Worm (Caenorhabditis elegans) whole organism, L4 larva: Measurements from ENCODE around the gene F41G3.20.

Experiments used
- D1046.2 ChIP-seq: fragments of 200-800 bp; sonication (Bioruptor generic); IDR thresholded peaks from 2 replicates; pipeline ENCODE4 v1.3.6; 2022; ENCODE audit warnings: missing genetic modification characterization, missing compliant biosample characterization
- F26F4.8 ChIP-seq: fragments of 200-800 bp; sonication (Bioruptor generic); conservative IDR thresholded peaks from 2 replicates; pipeline ENCODE4 v1.3.6; 2022; ENCODE audit warnings: missing genetic modification characterization, missing compliant biosample characterization
- F44E2.7 ChIP-seq: fragments of 200-800 bp; sonication (Bioruptor generic); IDR thresholded peaks from 2 replicates; pipeline ENCODE4 v2.1.2; 2022; ENCODE audit warnings: missing genetic modification characterization, missing compliant biosample characterization
- Y105C5A.15 ChIP-seq: fragments of 200-800 bp; sonication (Bioruptor generic); IDR thresholded peaks from 2 replicates; pipeline ENCODE4 v1.3.6; 2022; ENCODE audit warnings: missing genetic modification characterization, missing compliant biosample characterization
- Y5F2A.4 ChIP-seq: fragments of 200-800 bp; sonication (Bioruptor generic); optimal IDR thresholded peaks from 2 replicates; lab custom pipeline; 2018; ENCODE audit warnings: mild to moderate bottlenecking, missing genetic modification characterization, missing compliant biosample characterization
- Y75B8A.6 ChIP-seq: fragments of 200-800 bp; sonication (Bioruptor generic); IDR thresholded peaks from 2 replicates; pipeline ENCODE4 v1.3.6; 2022; ENCODE audit warnings: missing genetic modification reagents, missing genetic modification characterization, missing compliant biosample characterization
- arid-1 ChIP-seq: fragments of 200-800 bp; sonication (Bioruptor generic); conservative IDR thresholded peaks from 2 replicates; pipeline ENCODE4 v1.3.6; 2022; ENCODE audit warnings: missing genetic modification reagents, missing genetic modification characterization, missing compliant biosample characterization
- attf-4 ChIP-seq: sonication (generic microtip); optimal IDR thresholded peaks from 3 replicates; lab custom pipeline; 2017; ENCODE audit warnings: missing biosample characterization, missing genetic modification characterization
- ceh-20 ChIP-seq: fragments of 200-800 bp; sonication (Bioruptor generic); IDR thresholded peaks from 2 replicates; pipeline ENCODE4 v1.3.6; 2022; ENCODE audit warnings: missing genetic modification reagents, missing genetic modification characterization, missing compliant biosample characterization
- ceh-32 ChIP-seq: sonication (generic microtip); optimal IDR thresholded peaks from 2 replicates; lab custom pipeline; 2016; ENCODE audit warnings: mild to moderate bottlenecking, missing genetic modification characterization, missing compliant biosample characterization; ENCODE audit not compliant: poor library complexity
- ceh-44 ChIP-seq: fragments of 200-800 bp; sonication (Bioruptor generic); IDR thresholded peaks from 2 replicates; pipeline ENCODE4 v1.3.6; 2022; ENCODE audit warnings: missing genetic modification reagents, missing genetic modification characterization, missing compliant biosample characterization
- ces-1 ChIP-seq: fragments of 150-350 bp; sonication (generic microtip); optimal IDR thresholded peaks from 4 replicates; lab custom pipeline; 2014; ENCODE audit warnings: missing biosample characterization, missing genetic modification reagents, missing genetic modification characterization
- dmd-6 ChIP-seq: fragments of 200-800 bp; sonication (Bioruptor generic); IDR thresholded peaks from 2 replicates; pipeline ENCODE4 v1.3.6; 2022; ENCODE audit warnings: missing genetic modification reagents, missing genetic modification characterization, missing compliant biosample characterization
- dmd-8 ChIP-seq: fragments of 200-800 bp; sonication (Bioruptor generic); IDR thresholded peaks from 2 replicates; pipeline ENCODE4 v1.3.6; 2022; ENCODE audit warnings: missing genetic modification characterization, missing compliant biosample characterization
- dmd-9 ChIP-seq: fragments of 200-800 bp; sonication (Bioruptor generic); IDR thresholded peaks from 2 replicates; pipeline ENCODE4 v1.3.6; 2022; ENCODE audit warnings: missing genetic modification reagents, missing genetic modification characterization, missing compliant biosample characterization
- duxl-1 ChIP-seq: sonication (generic microtip); optimal IDR thresholded peaks from 2 replicates; lab custom pipeline; 2016; ENCODE audit warnings: mild to moderate bottlenecking, missing genetic modification characterization, moderate library complexity, missing compliant biosample characterization; ENCODE audit not compliant: poor library complexity
- egl-27 ChIP-seq: sonication (generic microtip); optimal IDR thresholded peaks from 3 replicates; lab custom pipeline; 2017; ENCODE audit warnings: missing biosample characterization, missing genetic modification reagents, missing genetic modification characterization
- gei-8 ChIP-seq: fragments of 200-800 bp; sonication (Bioruptor generic); optimal IDR thresholded peaks from 2 replicates; lab custom pipeline; 2018; ENCODE audit warnings: mild to moderate bottlenecking, missing genetic modification characterization, missing compliant biosample characterization
- hif-1 ChIP-seq, 2 experiments: sonication (generic microtip); optimal IDR thresholded peaks; 2 replicates each; lab custom pipeline; 2016 to 2017; ENCODE audit warnings: missing compliant biosample characterization in 2 of 2, missing genetic modification characterization in 2 of 2, missing genetic modification reagents in 2 of 2, missing genotype in 2 of 2, mild to moderate bottlenecking in 1 of 2
- hmg-1.1 ChIP-seq: fragments of 200-800 bp; sonication (Bioruptor generic); IDR thresholded peaks from 2 replicates; pipeline ENCODE4 v1.3.6; 2022; ENCODE audit warnings: missing genetic modification reagents, missing genetic modification characterization, missing compliant biosample characterization
- jun-1 ChIP-seq: fragments of 150-350 bp; optimal IDR thresholded peaks from 2 replicates; lab custom pipeline; 2014; ENCODE audit warnings: missing biosample characterization, missing genetic modification reagents, missing genetic modification characterization
- lin-38 ChIP-seq: fragments of 200-800 bp; sonication (Bioruptor generic); IDR thresholded peaks from 2 replicates; pipeline ENCODE4 v1.3.6; 2022; ENCODE audit warnings: missing genetic modification reagents, missing genetic modification characterization, missing compliant biosample characterization
- lir-3 ChIP-seq: sonication (generic microtip); optimal IDR thresholded peaks from 2 replicates; lab custom pipeline; 2016; ENCODE audit warnings: mild to moderate bottlenecking, missing genetic modification characterization, missing compliant biosample characterization
- lsy-2 ChIP-seq, 2 experiments: fragments of 150-350 bp in 1 of 2; sonication (generic microtip) in 1 of 2; optimal IDR thresholded peaks; 2 replicates each; lab custom pipeline; 2014 to 2017; ENCODE audit warnings: missing biosample characterization in 2 of 2, missing genetic modification characterization in 2 of 2
- madf-5 ChIP-seq, 2 experiments: fragments of 200-800 bp; sonication (Bioruptor generic); IDR thresholded peaks; 2 replicates each; pipeline ENCODE4 v1.3.6; 2022; ENCODE audit warnings: missing compliant biosample characterization in 2 of 2, missing genetic modification characterization in 2 of 2
- madf-9 ChIP-seq: fragments of 200-800 bp; sonication (Bioruptor generic); conservative IDR thresholded peaks from 2 replicates; pipeline ENCODE4 v1.3.6; 2022; ENCODE audit warnings: missing genetic modification reagents, missing genetic modification characterization, missing compliant biosample characterization
- mdl-1 ChIP-seq, 2 experiments: fragments of 150-350 bp in 1 of 2; sonication (generic microtip) in 1 of 2; optimal IDR thresholded peaks; 2 replicates each; lab custom pipeline; 2014 to 2017; ENCODE audit warnings: missing biosample characterization in 2 of 2, missing genetic modification characterization in 2 of 2
- nhr-102 ChIP-seq: sonication (generic microtip); optimal IDR thresholded peaks from 2 replicates; lab custom pipeline; 2016; ENCODE audit warnings: mild to moderate bottlenecking, missing genetic modification characterization, moderate library complexity, missing compliant biosample characterization
- nhr-111 ChIP-seq: fragments of 200-800 bp; sonication (Bioruptor generic); optimal IDR thresholded peaks from 2 replicates; lab custom pipeline; 2018; ENCODE audit warnings: mild to moderate bottlenecking, missing genetic modification characterization, missing compliant biosample characterization
- nhr-41 ChIP-seq: fragments of 200-800 bp; sonication (Bioruptor generic); IDR thresholded peaks from 2 replicates; pipeline ENCODE4 v1.3.6; 2022; ENCODE audit warnings: missing genetic modification reagents, missing genetic modification characterization, missing compliant biosample characterization
- pqm-1 ChIP-seq: sonication (generic microtip); optimal IDR thresholded peaks from 2 replicates; lab custom pipeline; 2017; ENCODE audit warnings: missing biosample characterization, missing genetic modification characterization
- sdz-12 ChIP-seq: fragments of 200-800 bp; sonication (Bioruptor generic); optimal IDR thresholded peaks from 2 replicates; lab custom pipeline; 2018; ENCODE audit warnings: mild to moderate bottlenecking, missing genetic modification characterization, missing compliant biosample characterization
- spr-1 ChIP-seq: sonication (generic microtip); optimal IDR thresholded peaks from 2 replicates; lab custom pipeline; 2016; ENCODE audit warnings: mild to moderate bottlenecking, missing genetic modification characterization, missing compliant biosample characterization
- unc-39 ChIP-seq: sonication (generic microtip); optimal IDR thresholded peaks from 2 replicates; lab custom pipeline; 2017; ENCODE audit warnings: missing biosample characterization, missing genetic modification characterization
- vab-7 ChIP-seq: fragments of 200-800 bp; sonication (Bioruptor generic); IDR thresholded peaks from 2 replicates; pipeline ENCODE4 v1.3.6; 2022; ENCODE audit warnings: missing genetic modification reagents, missing genetic modification characterization, missing compliant biosample characterization
- ztf-11 ChIP-seq: fragments of 150-350 bp; optimal IDR thresholded peaks from 2 replicates; lab custom pipeline; 2014; ENCODE audit warnings: missing biosample characterization, missing genetic modification characterization

F41G3.20 gene

ce11 chrII:6745783-6746182, 5.0 kb downstream of the F41G3.20 start, which contains the start of gene ins-14:
ins-14 (minus strand) TSS chrII:6745814.
- TF ChIP-seq F44E2.7 (GFP tag; lab: Robert Waterston, UW), result no peak
- TF ChIP-seq ztf-11 (tag; lab: Kevin White, UChicago), result no peak
- no peak for TF ChIP-seq egl-27 (tag; lab: Kevin White, UChicago)
- no peak for TF ChIP-seq Y75B8A.6
- TF ChIP-seq duxl-1 (tag; lab: Kevin White, UChicago), result no peak
- no peak for TF ChIP-seq madf-9 (GFP tag; lab: Robert Waterston, UW)
- no peak for TF ChIP-seq nhr-111 (GFP tag; lab: Kevin White, UChicago)
- TF ChIP-seq mdl-1 (tag; optimal IDR thresholded peaks at IDR 0.05; lab: Kevin White, UChicago), result no peak
- TF ChIP-seq ceh-20 (GFP tag; lab: Robert Waterston, UW), result no peak
- no peak for TF ChIP-seq dmd-8 (GFP tag; lab: Robert Waterston, UW)
- no peak for TF ChIP-seq sdz-12
- TF ChIP-seq D1046.2 (GFP tag; lab: Robert Waterston, UW), result no peak
- TF ChIP-seq F26F4.8 (GFP tag; lab: Robert Waterston, UW), result no peak
- no peak for TF ChIP-seq unc-39 (tag; lab: Kevin White, UChicago)
- no peak for TF ChIP-seq ceh-44 (GFP tag; lab: Robert Waterston, UW)
- TF ChIP-seq dmd-6 (GFP tag; lab: Robert Waterston, UW), result no peak
- no peak for TF ChIP-seq lsy-2 (tag; optimal IDR thresholded peaks at IDR 0.05; lab: Kevin White, UChicago)
- no peak for TF ChIP-seq madf-5 (GFP tag; IDR thresholded peaks at IDR 0.05; lab: Robert Waterston, UW)
- no peak for TF ChIP-seq spr-1 (tag; lab: Kevin White, UChicago)
- TF ChIP-seq ceh-32, result no peak

- TF ChIP-seq spr-1 (tag; lab: Kevin White, UChicago) (no peak), dmd-9 (no peak), sdz-12 (no peak), F44E2.7 (GFP tag; lab: Robert Waterston, UW) (no peak), dmd-6 (GFP tag; lab: Robert Waterston, UW) (no peak), Y105C5A.15 (GFP tag; lab: Robert Waterston, UW) (no peak), nhr-111 (GFP tag; lab: Kevin White, UChicago) (no peak), madf-5 (GFP tag; IDR thresholded peaks at IDR 0.05; lab: Robert Waterston, UW) (no peak), nhr-41 (no peak), jun-1 (no peak), Y5F2A.4 (no peak), lin-38 (GFP tag; lab: Robert Waterston, UW) (no peak), hmg-1.1 (GFP tag; lab: Robert Waterston, UW) (no peak), F26F4.8 (GFP tag; lab: Robert Waterston, UW) (no peak), hif-1 (tag; optimal IDR thresholded peaks at IDR 0.05; lab: Kevin White, UChicago) (no peak), arid-1 (no peak), nhr-102 (tag; lab: Kevin White, UChicago) (no peak)
Measured at ce11 chrII:6744648-6745047, 6.2 kb downstream of the F41G3.20 start, which contains the start of gene ins-15. ins-15 (minus strand) TSS chrII:6744748.

ce11 chrII:6742614-6743013, 8.2 kb downstream of the F41G3.20 start, which contains the start of gene F41G3.6:
F41G3.6 (plus strand) TSS chrII:6742914.
- TF ChIP-seq ces-1 (GFP tag; lab: Kevin White, UChicago), result no peak
- TF ChIP-seq gei-8 (GFP tag; lab: Kevin White, UChicago), result no peak
- TF ChIP-seq pqm-1, result no peak
- no peak for TF ChIP-seq vab-7 (GFP tag; lab: Robert Waterston, UW)
- no peak for TF ChIP-seq lir-3 (tag; lab: Kevin White, UChicago)
- no peak for TF ChIP-seq attf-4
